Fruit fly (Drosophila melanogaster) Kc167 (cell line): Measurements from ENCODE around the gene CG14573.

Experiments used
- Sin3A ChIP-seq: fragments of >200 bp; optimal IDR thresholded peaks from 2 replicates; lab custom pipeline; 2018; ENCODE audit warnings: missing external identifiers
- h ChIP-seq: fragments of >200 bp; optimal IDR thresholded peaks from 3 replicates; lab custom pipeline; 2018; ENCODE audit warnings: missing external identifiers
- psq ChIP-seq: fragments of >200 bp; optimal IDR thresholded peaks from 2 replicates; lab custom pipeline; 2017; ENCODE audit warnings: missing external identifiers

DNA sequence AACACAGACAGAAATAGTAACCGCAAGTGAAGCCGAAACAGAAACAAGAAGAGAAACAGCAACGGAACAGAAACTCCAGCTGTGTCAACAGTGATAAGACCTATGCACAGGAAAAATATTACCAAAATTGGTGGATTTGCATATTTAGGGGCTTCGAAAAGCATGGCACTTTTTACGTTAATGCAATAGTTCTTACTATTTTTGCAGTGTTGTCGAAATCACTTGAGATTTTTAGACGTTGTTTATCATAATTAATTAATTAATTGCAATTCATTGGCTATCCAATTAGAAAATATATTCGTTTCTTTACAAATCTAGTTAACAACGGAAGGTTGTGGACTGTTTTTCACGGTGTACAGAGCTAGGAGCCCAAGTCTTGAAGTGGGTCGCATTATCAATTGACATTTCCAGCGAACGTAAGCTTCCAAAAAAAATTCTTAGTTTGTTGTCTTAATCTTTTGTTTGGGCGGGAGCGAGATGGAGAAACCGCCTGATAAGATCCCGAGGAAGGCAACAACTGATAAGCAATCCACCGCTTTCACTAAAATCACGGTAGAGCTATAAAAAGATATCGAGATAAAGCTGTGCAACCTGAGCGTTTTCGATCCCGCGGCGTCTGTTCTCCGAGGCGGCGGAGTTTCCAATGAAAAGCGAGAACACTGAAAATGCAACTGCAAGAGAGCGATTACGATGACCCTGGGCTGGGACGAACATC is 6.7 kb upstream of the CG14573 start:
- TF ChIP-seq h (lab: Kevin White, UChicago) (no peak), psq (lab: Kevin White, UChicago) (no peak), Sin3A (no peak)
